Worm (Caenorhabditis elegans): ENCODE results near the gene B0416.2.
A peak's percentile ranks its signal among the peaks of the same experiment; 100 is the strongest.

Gene B0416.2

DNA sequence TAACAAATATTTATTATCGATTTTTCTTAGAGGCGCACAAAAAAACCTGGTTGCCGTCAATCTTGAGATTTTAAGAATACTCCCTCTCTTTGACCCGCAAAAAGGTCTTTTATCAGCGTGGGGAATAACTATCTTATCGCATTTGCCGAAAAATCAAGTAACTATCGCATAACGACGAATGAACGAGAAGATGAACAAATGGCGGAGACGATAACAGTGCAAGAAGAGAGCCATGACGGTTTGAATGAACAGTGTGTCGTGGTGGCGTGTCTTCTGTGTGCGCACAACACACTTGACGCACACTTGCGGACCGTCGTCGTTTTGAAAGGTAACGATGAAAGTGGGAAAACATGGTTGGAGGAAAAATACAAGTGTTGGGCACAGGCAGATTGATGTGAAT, 27.1 kb upstream of the B0416.2 start (continued):
- TF ChIP-seq saeg-2 (GFP tag; IDR thresholded peaks at IDR 0.05) (no peak), dpl-1 (GFP tag; optimal IDR thresholded peaks at IDR 0.05) (no peak), tra-1 (GFP tag; IDR thresholded peaks at IDR 0.05) (no peak), ztf-11 (tag; optimal IDR thresholded peaks at IDR 0.05) (no peak), zfp-2 (tag; optimal IDR thresholded peaks at IDR 0.05) (no peak), aha-1 (tag) (peak; percentile 94), attf-4 (tag; optimal IDR thresholded peaks at IDR 0.05) (no peak), F26F4.8 (GFP tag; conservative IDR thresholded peaks at IDR 0.05) (no peak), lin-1 (GFP tag; IDR thresholded peaks at IDR 0.05) (no peak), ces-1 (GFP tag; optimal IDR thresholded peaks at IDR 0.05) (no peak), lin-13 (GFP tag; optimal IDR thresholded peaks at IDR 0.05) (peak; percentile 18), F37D6.2 (tag; optimal IDR thresholded peaks at IDR 0.05) (no peak), ZK546.5 (tag; optimal IDR thresholded peaks at IDR 0.05) (no peak), lin-29 (GFP tag; IDR thresholded peaks at IDR 0.05) (no peak), unc-62 (GFP tag; optimal IDR thresholded peaks at IDR 0.05 in 1 of 2) (peak in 1 of 2 experiments; percentile 43), unc-62 (tag; optimal IDR thresholded peaks at IDR 0.05) (no peak), nhr-48 (tag; optimal IDR thresholded peaks at IDR 0.05) (no peak), nhr-6 (tag; optimal IDR thresholded peaks at IDR 0.05) (peak; percentile 51), dmd-9 (GFP tag; IDR thresholded peaks at IDR 0.05) (no peak), Y105C5A.15 (GFP tag; IDR thresholded peaks at IDR 0.05) (no peak), dve-1 (tag; optimal IDR thresholded peaks at IDR 0.05; ENCODE audit: insufficient read depth) (peak; percentile 87), snpc-4 (tag; optimal IDR thresholded peaks at IDR 0.05) (no peak), unc-130 (GFP tag; optimal IDR thresholded peaks at IDR 0.05) (no peak), T26A8.4 (GFP tag; IDR thresholded peaks at IDR 0.05) (no peak), dmd-8 (GFP tag; IDR thresholded peaks at IDR 0.05) (no peak), mxl-2 (GFP tag; conservative IDR thresholded peaks at IDR 0.05) (no peak), ama-1 (optimal IDR thresholded peaks at IDR 0.05) (no peak), nhr-41 (GFP tag; IDR thresholded peaks at IDR 0.05) (peak; percentile 52; the same call in 1 of the 2 replicates), mxl-3 (GFP tag; optimal IDR thresholded peaks at IDR 0.05) (no peak), ceh-28 (tag; optimal IDR thresholded peaks at IDR 0.05) (no peak), pha-4 (GFP tag; IDR thresholded peaks at IDR 0.05) (0 out of 2 replicates have a peak, but pooled peaks have one; percentile 35), pha-4 (tag; optimal IDR thresholded peaks at IDR 0.05) (no peak), hmg-1.1 (GFP tag; IDR thresholded peaks at IDR 0.05) (no peak), daf-8 (GFP tag; IDR thresholded peaks at IDR 0.05) (no peak), aly-2 (tag; optimal IDR thresholded peaks at IDR 0.05) (no peak), ceh-20 (GFP tag; IDR thresholded peaks at IDR 0.05) (no peak), ceh-82 (tag; optimal IDR thresholded peaks at IDR 0.05) (no peak), Y5F2A.4 (GFP tag; optimal IDR thresholded peaks at IDR 0.05) (no peak), nhr-77 (tag; optimal IDR thresholded peaks at IDR 0.05) (peak; percentile 25), zfp-3 (GFP tag; conservative IDR thresholded peaks at IDR 0.05) (no peak), unc-39 (tag; optimal IDR thresholded peaks at IDR 0.05) (no peak), nhr-237 (tag; optimal IDR thresholded peaks at IDR 0.05) (no peak), F49E8.2 (tag; optimal IDR thresholded peaks at IDR 0.05; ENCODE audit: borderline replicate concordance) (no peak), daf-16 (GFP tag; optimal IDR thresholded peaks at IDR 0.05) (no peak), daf-16 (tag; optimal IDR thresholded peaks at IDR 0.05) (no peak), php-3 (GFP tag; IDR thresholded peaks at IDR 0.05) (no peak; the same call in 1 of the 2 replicates), pqm-1 (tag; optimal IDR thresholded peaks at IDR 0.05) (peak; percentile 80), nhr-28 (tag; optimal IDR thresholded peaks at IDR 0.05) (peak; percentile 75), jun-1 (tag; optimal IDR thresholded peaks at IDR 0.05) (no peak), hlh-30 (tag; optimal IDR thresholded peaks at IDR 0.05; ENCODE audit: insufficient read depth) (no peak), nhr-111 (GFP tag; optimal IDR thresholded peaks at IDR 0.05) (no peak), nhr-42 (GFP tag; IDR thresholded peaks at IDR 0.05) (no peak)
